Fruit fly (Drosophila melanogaster) whole organism, prepupa: ENCODE results near the gene CG31957.
A peak's percentile ranks its signal among the peaks of the same experiment; 100 is the strongest.

ENCODE experiments used
- CG3032 ChIP-seq: fragments of 200-800 bp; optimal IDR thresholded peaks from 2 replicates; lab custom pipeline; 2019; ENCODE audit warnings: missing biosample characterization, mild to moderate bottlenecking, missing genetic modification characterization, moderate library complexity
- CG31627 ChIP-seq: fragments of 200-800 bp; sonication (Bioruptor generic); optimal IDR thresholded peaks from 3 replicates; lab custom pipeline; 2016; ENCODE audit warnings: missing biosample characterization, missing genetic modification characterization
- CG32006 ChIP-seq: fragments of 200-800 bp; sonication (Bioruptor generic); optimal IDR thresholded peaks from 3 replicates; lab custom pipeline; 2017; ENCODE audit warnings: missing biosample characterization, mild to moderate bottlenecking, missing genetic modification characterization
- CG3919 ChIP-seq: fragments of 200-800 bp; sonication (Bioruptor generic); optimal IDR thresholded peaks from 3 replicates; lab custom pipeline; 2016; ENCODE audit warnings: missing biosample characterization, missing genetic modification characterization
- CG6163 ChIP-seq: fragments of 200-800 bp; sonication (Bioruptor generic); IDR thresholded peaks from 3 replicates; pipeline ENCODE4 v1.3.6; 2022; ENCODE audit warnings: missing biosample characterization, missing genetic modification characterization
- CG6792 ChIP-seq: fragments of 200-800 bp; sonication (Bioruptor generic); optimal IDR thresholded peaks from 3 replicates; lab custom pipeline; 2016; ENCODE audit warnings: missing biosample characterization, missing genetic modification characterization
- CG6808 ChIP-seq: fragments of 200-800 bp; sonication (Bioruptor generic); optimal IDR thresholded peaks from 3 replicates; lab custom pipeline; 2017; ENCODE audit warnings: missing biosample characterization, missing genetic modification characterization, mild to moderate bottlenecking, moderate library complexity, missing genetic modification reagents
- CG6854 ChIP-seq: fragments of 200-800 bp; sonication (Bioruptor generic); optimal IDR thresholded peaks from 2 replicates; lab custom pipeline; 2017; ENCODE audit warnings: missing biosample characterization, mild to moderate bottlenecking, missing genetic modification characterization
- CG7368 ChIP-seq: fragments of 200-800 bp; sonication (Bioruptor generic); optimal IDR thresholded peaks from 3 replicates; lab custom pipeline; 2016; ENCODE audit warnings: missing biosample characterization, missing genetic modification characterization
- CG8632 ChIP-seq: fragments of 200-800 bp; sonication (Bioruptor generic); optimal IDR thresholded peaks from 3 replicates; lab custom pipeline; 2016; ENCODE audit warnings: missing biosample characterization, missing genetic modification characterization
- Eip75B ChIP-seq: fragments of 200-800 bp; sonication (Bioruptor generic); optimal IDR thresholded peaks from 3 replicates; lab custom pipeline; 2016; ENCODE audit warnings: missing biosample characterization, missing genetic modification characterization
- Eip78C ChIP-seq: fragments of 200-800 bp; sonication (Bioruptor generic); peaks from one replicate; lab custom pipeline; 2016; ENCODE audit warnings: missing biosample characterization, missing genetic modification characterization
- Eip93F ChIP-seq: fragments of 200-800 bp; sonication (Bioruptor generic); optimal IDR thresholded peaks from 2 replicates; lab custom pipeline; 2016; ENCODE audit warnings: missing biosample characterization, mild to moderate bottlenecking, missing genetic modification characterization
- Ets21C ChIP-seq: fragments of 200-800 bp; sonication (Bioruptor generic); optimal IDR thresholded peaks from 3 replicates; lab custom pipeline; 2016; ENCODE audit warnings: missing biosample characterization, missing genetic modification characterization
- Ets96B ChIP-seq: fragments of 200-800 bp; optimal IDR thresholded peaks from 2 replicates; lab custom pipeline; 2019; ENCODE audit warnings: missing biosample characterization, mild to moderate bottlenecking, missing genetic modification characterization, moderate library complexity
- Gug ChIP-seq: fragments of 200-800 bp; sonication (Bioruptor generic); IDR thresholded peaks from 2 replicates; pipeline ENCODE4 v1.3.6; 2022; ENCODE audit warnings: missing biosample characterization, missing genetic modification characterization
- Hr38 ChIP-seq: sonication (Bioruptor generic); optimal IDR thresholded peaks from 2 replicates; lab custom pipeline; 2016; ENCODE audit warnings: missing biosample characterization, missing genetic modification characterization
- Hr39 ChIP-seq: fragments of 200-800 bp; sonication (Bioruptor generic); optimal IDR thresholded peaks from 2 replicates; lab custom pipeline; 2016; ENCODE audit warnings: missing biosample characterization, missing genetic modification characterization
- Lpt ChIP-seq: fragments of 200-800 bp; sonication (Bioruptor generic); optimal IDR thresholded peaks from 3 replicates; lab custom pipeline; 2016; ENCODE audit warnings: missing biosample characterization, missing genetic modification characterization
- OdsH ChIP-seq: fragments of 200-800 bp; sonication (Bioruptor generic); optimal IDR thresholded peaks from 3 replicates; lab custom pipeline; 2016; ENCODE audit warnings: missing biosample characterization, missing genetic modification characterization
- Sox102F ChIP-seq: fragments of 200-800 bp; sonication (Bioruptor generic); optimal IDR thresholded peaks from 2 replicates; lab custom pipeline; 2016; ENCODE audit warnings: missing biosample characterization, mild to moderate bottlenecking, missing genetic modification characterization
- Sox15 ChIP-seq: fragments of 200-800 bp; sonication (Bioruptor generic); optimal IDR thresholded peaks from 3 replicates; lab custom pipeline; 2016; ENCODE audit warnings: missing biosample characterization, missing genetic modification characterization
- achi ChIP-seq: fragments of 200-800 bp; sonication (Bioruptor generic); optimal IDR thresholded peaks from 3 replicates; lab custom pipeline; 2016; ENCODE audit warnings: missing biosample characterization, missing genetic modification characterization
- acj6 ChIP-seq: fragments of 200-800 bp; sonication (Bioruptor generic); optimal IDR thresholded peaks from 3 replicates; lab custom pipeline; 2016; ENCODE audit warnings: missing biosample characterization, missing genetic modification characterization
- cyc ChIP-seq: fragments of 200-800 bp; sonication (Bioruptor generic); optimal IDR thresholded peaks from 3 replicates; lab custom pipeline; 2016; ENCODE audit warnings: missing biosample characterization, missing genetic modification characterization
- dac ChIP-seq: fragments of 200-800 bp; sonication (Bioruptor generic); optimal IDR thresholded peaks from 2 replicates; lab custom pipeline; 2017; ENCODE audit warnings: missing biosample characterization, mild to moderate bottlenecking, missing genetic modification characterization
- dsx ChIP-seq: fragments of 200-800 bp; optimal IDR thresholded peaks from 3 replicates; lab custom pipeline; 2019; ENCODE audit warnings: missing biosample characterization, mild to moderate bottlenecking, missing genetic modification characterization, moderate library complexity; ENCODE audit not compliant: poor library complexity, severe bottlenecking
- eg ChIP-seq: fragments of 200-800 bp; sonication (Bioruptor generic); IDR thresholded peaks from 3 replicates; pipeline ENCODE4 v1.3.6; 2022; ENCODE audit warnings: missing biosample characterization, missing genetic modification characterization
- esn ChIP-seq: fragments of 200-800 bp; sonication (Bioruptor generic); optimal IDR thresholded peaks from 2 replicates; lab custom pipeline; 2016; ENCODE audit warnings: missing biosample characterization, mild to moderate bottlenecking, missing genetic modification characterization, moderate library complexity
- fd59A ChIP-seq: fragments of 200-800 bp; sonication (Bioruptor generic); optimal IDR thresholded peaks from 2 replicates; lab custom pipeline; 2017; ENCODE audit warnings: missing biosample characterization, mild to moderate bottlenecking, missing genetic modification characterization, missing genetic modification reagents
- fd85E ChIP-seq: fragments of 200-800 bp; sonication (Bioruptor generic); optimal IDR thresholded peaks from 3 replicates; lab custom pipeline; 2016; ENCODE audit warnings: missing biosample characterization, missing genetic modification characterization
- fkh ChIP-seq: fragments of 200-800 bp; sonication (Bioruptor generic); optimal IDR thresholded peaks from 3 replicates; lab custom pipeline; 2017; ENCODE audit warnings: missing biosample characterization, mild to moderate bottlenecking, missing genetic modification characterization, moderate library complexity
- lz ChIP-seq: fragments of 200-800 bp; sonication (Bioruptor generic); optimal IDR thresholded peaks from 3 replicates; lab custom pipeline; 2016; ENCODE audit warnings: missing biosample characterization, missing genetic modification characterization
- net ChIP-seq: fragments of 200-800 bp; sonication (Bioruptor generic); optimal IDR thresholded peaks from 3 replicates; lab custom pipeline; 2016; ENCODE audit warnings: missing biosample characterization, missing genetic modification characterization
- pdm3 ChIP-seq: fragments of 200-800 bp; sonication (Bioruptor generic); optimal IDR thresholded peaks from 3 replicates; lab custom pipeline; 2016; ENCODE audit warnings: missing biosample characterization, missing genetic modification characterization
- ss ChIP-seq, 2 experiments: fragments of 200-800 bp; sonication (Bioruptor generic); optimal IDR thresholded peaks; 2 replicates in 1 of 2; 3 replicates in 1 of 2; lab custom pipeline; 2017 to 2018; ENCODE audit warnings: mild to moderate bottlenecking in 2 of 2, missing biosample characterization in 2 of 2, missing genetic modification characterization in 2 of 2, moderate library complexity in 1 of 2
- svp ChIP-seq: fragments of 200-800 bp; sonication (Bioruptor generic); peaks from one replicate; lab custom pipeline; 2016; ENCODE audit warnings: missing biosample characterization, missing genetic modification characterization
- topi ChIP-seq: fragments of 200-800 bp; sonication (Bioruptor generic); optimal IDR thresholded peaks from 3 replicates; lab custom pipeline; 2016; ENCODE audit warnings: missing biosample characterization, missing genetic modification characterization
- vri ChIP-seq: fragments of 200-800 bp; sonication (Bioruptor generic); optimal IDR thresholded peaks from 3 replicates; lab custom pipeline; 2016; ENCODE audit warnings: missing biosample characterization, mild to moderate bottlenecking, missing genetic modification characterization

CG31957 gene

dm6 chr2L:3872283-3872682 is at the start of gene CG31957:
Gene CG31957, minus strand, starts transcription at chr2L:3872458.
- TF ChIP-seq CG6163 (GFP tag; lab: Robert Waterston, UW) (peak; percentile 24; the same call in 2 of the 3 replicates), CG31627 (GFP tag; lab: Kevin White, UChicago) (peak; percentile 60), CG8632 (GFP tag; lab: Kevin White, UChicago) (no peak), net (GFP tag; lab: Kevin White, UChicago) (no peak), Sox102F (GFP tag; lab: Kevin White, UChicago) (no peak), achi (GFP tag; lab: Kevin White, UChicago) (no peak), Gug (GFP tag; lab: Robert Waterston, UW) (no peak), esn (GFP tag; lab: Kevin White, UChicago) (peak; percentile 69), svp (peak; percentile 86), Ets96B (tag; lab: Kevin White, UChicago) (no peak), CG32006 (GFP tag; lab: Kevin White, UChicago) (no peak), lz (GFP tag; lab: Kevin White, UChicago) (peak; percentile 66), eg (0 out of 3 replicates have a peak, but pooled peaks have one; percentile 10), CG3032 (tag; lab: Kevin White, UChicago) (no peak), cyc (GFP tag; lab: Kevin White, UChicago) (peak; percentile 24), Hr39 (GFP tag; lab: Kevin White, UChicago) (no peak), Hr38 (GFP tag; lab: Kevin White, UChicago) (no peak)
- TF ChIP-seq, all 60 proteins: peak for 7

- TF ChIP-seq Eip75B (GFP tag; lab: Kevin White, UChicago), result no peak
- TF ChIP-seq Hr39 (GFP tag; lab: Kevin White, UChicago), result no peak
- TF ChIP-seq CG7368 (GFP tag; lab: Kevin White, UChicago), result no peak
- TF ChIP-seq CG3032 (tag; lab: Kevin White, UChicago), result no peak
- TF ChIP-seq ss (GFP tag; optimal IDR thresholded peaks at IDR 0.05; lab: Kevin White, UChicago), result no peak
- TF ChIP-seq pdm3 (GFP tag; lab: Kevin White, UChicago), result no peak
- no peak for TF ChIP-seq acj6 (GFP tag; lab: Kevin White, UChicago)
- TF ChIP-seq CG32006 (GFP tag; lab: Kevin White, UChicago), result no peak
- no peak for TF ChIP-seq Eip93F (GFP tag; lab: Kevin White, UChicago)
- no peak for TF ChIP-seq CG31627 (GFP tag; lab: Kevin White, UChicago)
- TF ChIP-seq CG6854, result no peak
- no peak for TF ChIP-seq cyc (GFP tag; lab: Kevin White, UChicago)
- TF ChIP-seq achi (GFP tag; lab: Kevin White, UChicago), result no peak
- no peak for TF ChIP-seq topi (GFP tag; lab: Kevin White, UChicago)
- no peak for TF ChIP-seq OdsH (GFP tag; lab: Kevin White, UChicago)
Measured at dm6 chr2L:3916857-3917256, 44.6 kb upstream of the CG31957 start.

dm6 chr2L:3914655-3915054 is 42.4 kb upstream of the CG31957 start:
- TF ChIP-seq Ets96B (tag; lab: Kevin White, UChicago) (no peak), dac (GFP tag; lab: Kevin White, UChicago) (no peak), fd85E (no peak), vri (GFP tag; lab: Kevin White, UChicago) (no peak), CG3919 (GFP tag; lab: Kevin White, UChicago) (no peak), eg (no peak), fkh (GFP tag; lab: Kevin White, UChicago) (no peak), Sox102F (GFP tag; lab: Kevin White, UChicago) (no peak), OdsH (GFP tag; lab: Kevin White, UChicago) (no peak), CG7368 (GFP tag; lab: Kevin White, UChicago) (no peak), topi (GFP tag; lab: Kevin White, UChicago) (no peak), dsx (GFP tag; lab: Kevin White, UChicago) (no peak), Lpt (no peak), CG31627 (GFP tag; lab: Kevin White, UChicago) (no peak), CG6808 (GFP tag; lab: Kevin White, UChicago) (no peak), Eip75B (GFP tag; lab: Kevin White, UChicago) (no peak)
- TF ChIP-seq, all 60 proteins: peak for 0

DNA sequence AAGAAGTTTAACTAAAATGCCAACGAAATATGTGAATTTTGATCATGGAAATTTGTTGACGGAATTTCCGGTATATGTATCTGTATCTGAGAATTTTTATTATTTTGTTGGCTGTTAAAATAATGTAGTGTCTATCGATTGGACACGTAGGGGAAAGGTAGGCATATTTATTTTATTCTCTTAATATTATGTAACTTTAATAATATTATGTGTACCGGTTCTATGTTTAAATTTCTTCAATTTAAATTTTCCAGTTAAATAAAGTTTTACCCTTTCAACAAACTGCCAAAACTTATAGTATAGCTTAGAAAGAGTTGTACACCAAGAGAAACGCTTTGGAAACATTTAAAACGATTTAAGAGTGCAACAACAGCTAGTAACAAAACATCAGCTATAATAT is 41.9 kb upstream of the CG31957 start, which contains the start of gene Fpgs2:
Gene Fpgs2, minus strand, starts transcription at position 101 of the 400 bp plus-strand sequence.
- TF ChIP-seq Sox102F (GFP tag; lab: Kevin White, UChicago) (no peak), fkh (GFP tag; lab: Kevin White, UChicago) (no peak), CG6854 (no peak), topi (GFP tag; lab: Kevin White, UChicago) (no peak), CG6792 (GFP tag; lab: Kevin White, UChicago) (no peak), Sox15 (GFP tag; lab: Kevin White, UChicago) (no peak), CG32006 (GFP tag; lab: Kevin White, UChicago) (no peak), fd59A (no peak), Eip78C (GFP tag; lab: Kevin White, UChicago) (no peak), Hr38 (GFP tag; lab: Kevin White, UChicago) (no peak), Ets96B (tag; lab: Kevin White, UChicago) (no peak), Ets21C (GFP tag; lab: Kevin White, UChicago) (no peak), CG8632 (GFP tag; lab: Kevin White, UChicago) (no peak), ss (GFP tag; optimal IDR thresholded peaks at IDR 0.05; lab: Kevin White, UChicago) (no peak)
